Worm (Caenorhabditis elegans): ENCODE results near the gene ztf-22.

Gene ztf-22

DNA sequence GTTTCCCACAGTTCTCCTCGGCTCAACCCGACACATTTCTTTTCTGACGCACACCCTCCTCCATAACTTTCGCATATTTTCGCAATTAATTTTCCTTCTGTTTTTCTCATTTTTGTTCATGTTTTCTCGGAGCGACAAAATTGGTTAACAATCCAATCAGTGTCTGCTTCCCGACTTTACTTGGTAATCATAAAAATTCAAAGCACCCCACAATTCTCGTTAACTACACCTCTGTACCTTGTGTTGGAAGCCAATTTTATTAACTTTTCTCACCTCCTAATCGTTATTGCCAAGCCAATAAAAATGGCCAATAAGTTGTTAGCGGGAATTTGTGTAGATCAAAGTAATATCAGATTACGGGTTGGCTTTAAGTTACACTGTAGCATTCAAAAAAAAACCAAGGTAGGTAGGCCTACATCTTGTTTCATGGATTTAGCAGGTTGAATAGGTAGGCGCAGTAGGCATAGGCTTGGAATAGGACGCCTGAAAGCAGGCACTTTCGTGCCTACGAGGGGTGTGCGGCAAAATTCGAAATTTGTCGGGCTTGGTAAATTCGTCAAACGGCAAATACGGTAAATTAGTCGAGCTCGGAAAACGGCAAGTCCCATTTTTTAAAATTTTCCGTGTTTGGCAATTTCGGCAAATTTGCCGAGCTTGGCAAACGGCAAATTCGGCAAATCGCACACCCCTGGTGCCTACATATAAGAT lies 55.0 kb downstream of the ztf-22 start:
- TF ChIP-seq hlh-1 (tag; optimal IDR thresholded peaks at IDR 0.05) (no peak), M03D4.4 (tag; optimal IDR thresholded peaks at IDR 0.05) (no peak), nhr-2 (tag; optimal IDR thresholded peaks at IDR 0.05) (no peak), ces-1 (GFP tag; optimal IDR thresholded peaks at IDR 0.05) (no peak), cnd-1 (tag; optimal IDR thresholded peaks at IDR 0.05) (no peak), sem-2 (GFP tag; optimal IDR thresholded peaks at IDR 0.05) (no peak), nhr-76 (tag; optimal IDR thresholded peaks at IDR 0.05) (no peak), lin-13 (tag; optimal IDR thresholded peaks at IDR 0.05) (no peak), nhr-28 (tag; optimal IDR thresholded peaks at IDR 0.05) (no peak), elt-3 (tag; optimal IDR thresholded peaks at IDR 0.05) (no peak), ham-2 (GFP tag; optimal IDR thresholded peaks at IDR 0.05) (no peak), pha-4 (tag; optimal IDR thresholded peaks at IDR 0.05) (no peak), unc-39 (tag; optimal IDR thresholded peaks at IDR 0.05) (no peak), lin-32 (GFP tag; optimal IDR thresholded peaks at IDR 0.05) (no peak)

All from whole organism, mixed stage, embryonic.